Worm (Caenorhabditis elegans): ENCODE data around the gene C15H7.4.

The C15H7.4 gene

ce11 chrIII:9698635-9699396 lies 43.1 kb upstream of the C15H7.4 start (continued):
- TF ChIP-seq nhr-11 (tag; optimal IDR thresholded peaks at IDR 0.05) (peak; percentile 5), spr-1 (tag; optimal IDR thresholded peaks at IDR 0.05) (no peak), Y105C5A.15 (GFP tag; IDR thresholded peaks at IDR 0.05) (no peak), nhr-25 (tag; optimal IDR thresholded peaks at IDR 0.05; ENCODE audit: borderline replicate concordance, insufficient read depth) (no peak), nhr-6 (tag; optimal IDR thresholded peaks at IDR 0.05) (no peak), Y75B8A.6 (GFP tag; IDR thresholded peaks at IDR 0.05) (no peak), tra-1 (GFP tag; IDR thresholded peaks at IDR 0.05) (0 out of 2 replicates have a peak, but pooled peaks have one; percentile 40), hlh-30 (tag; optimal IDR thresholded peaks at IDR 0.05; ENCODE audit: insufficient read depth) (peak; percentile 65), ama-1 (optimal IDR thresholded peaks at IDR 0.05) (no peak), F26F4.8 (GFP tag; conservative IDR thresholded peaks at IDR 0.05) (no peak), saeg-2 (GFP tag; IDR thresholded peaks at IDR 0.05) (no peak), F10B5.3 (tag; optimal IDR thresholded peaks at IDR 0.05) (no peak), egl-43 (GFP tag; IDR thresholded peaks at IDR 0.05) (no peak), F44E2.7 (GFP tag; IDR thresholded peaks at IDR 0.05) (no peak), zag-1 (tag; optimal IDR thresholded peaks at IDR 0.05) (no peak), Y5F2A.4 (GFP tag; optimal IDR thresholded peaks at IDR 0.05) (no peak), nhr-42 (GFP tag; IDR thresholded peaks at IDR 0.05) (no peak), ceh-44 (GFP tag; IDR thresholded peaks at IDR 0.05) (no peak), daf-8 (GFP tag; IDR thresholded peaks at IDR 0.05) (no peak), aly-2 (tag; optimal IDR thresholded peaks at IDR 0.05) (no peak), lin-38 (GFP tag; IDR thresholded peaks at IDR 0.05) (no peak), zip-11 (GFP tag; IDR thresholded peaks at IDR 0.05) (no peak), ctbp-1 (GFP tag; IDR thresholded peaks at IDR 0.05) (peak; percentile 71), hlh-11 (tag; optimal IDR thresholded peaks at IDR 0.05) (peak; percentile 58), nhr-10 (tag; optimal IDR thresholded peaks at IDR 0.05) (no peak), lin-1 (GFP tag; IDR thresholded peaks at IDR 0.05) (no peak), ceh-28 (tag; optimal IDR thresholded peaks at IDR 0.05) (no peak), daf-19 (GFP tag; conservative IDR thresholded peaks at IDR 0.05) (no peak), duxl-1 (tag; optimal IDR thresholded peaks at IDR 0.05; ENCODE audit: poor library complexity) (no peak), sdz-12 (GFP tag; optimal IDR thresholded peaks at IDR 0.05) (no peak), nhr-28 (tag; optimal IDR thresholded peaks at IDR 0.05) (peak; percentile 52), nhr-48 (tag; optimal IDR thresholded peaks at IDR 0.05) (no peak), ces-1 (GFP tag; optimal IDR thresholded peaks at IDR 0.05) (no peak), R02D3.7 (tag; optimal IDR thresholded peaks at IDR 0.05) (no peak), attf-4 (tag; optimal IDR thresholded peaks at IDR 0.05) (no peak), T20F7.1 (GFP tag; optimal IDR thresholded peaks at IDR 0.05) (no peak), mdl-1 (tag; optimal IDR thresholded peaks at IDR 0.05) (peak; percentile 17 to 78), unc-62 (GFP tag; optimal IDR thresholded peaks at IDR 0.05 in 1 of 2) (peak in 1 of 2 experiments; percentile 84), unc-62 (tag; optimal IDR thresholded peaks at IDR 0.05) (no peak), mep-1 (tag; optimal IDR thresholded peaks at IDR 0.05) (peak; percentile 34), tag-97 (GFP tag; IDR thresholded peaks at IDR 0.05) (no peak), unc-130 (GFP tag; optimal IDR thresholded peaks at IDR 0.05) (no peak), php-3 (GFP tag; IDR thresholded peaks at IDR 0.05) (no peak), arid-1 (GFP tag; conservative IDR thresholded peaks at IDR 0.05) (no peak), daf-16 (GFP tag; optimal IDR thresholded peaks at IDR 0.05) (no peak), daf-16 (tag; optimal IDR thresholded peaks at IDR 0.05) (no peak), snpc-4 (tag; optimal IDR thresholded peaks at IDR 0.05) (no peak), fkh-10 (GFP tag; optimal IDR thresholded peaks at IDR 0.05) (no peak), jun-1 (tag; optimal IDR thresholded peaks at IDR 0.05) (no peak), madf-5 (GFP tag; IDR thresholded peaks at IDR 0.05) (no peak), lin-15B (tag; optimal IDR thresholded peaks at IDR 0.05) (no peak), pqm-1 (tag; optimal IDR thresholded peaks at IDR 0.05) (no peak)

All from whole organism, L4 larva.